Worm (Caenorhabditis elegans): ENCODE measurements around the gene sde-2.

- no peak for TF ChIP-seq pag-3 (tag; optimal IDR thresholded peaks at IDR 0.05; ENCODE audit: borderline replicate concordance)
- TF ChIP-seq K09A11.1 (tag; optimal IDR thresholded peaks at IDR 0.05; ENCODE audit: insufficient read depth), result no peak
- no peak for TF ChIP-seq fkh-10 (GFP tag; optimal IDR thresholded peaks at IDR 0.05)
- TF ChIP-seq pax-1 (tag; optimal IDR thresholded peaks at IDR 0.05), result no peak
- no peak for TF ChIP-seq ttx-3 (tag; optimal IDR thresholded peaks at IDR 0.05)
- no peak for TF ChIP-seq nhr-11 (tag; optimal IDR thresholded peaks at IDR 0.05)
- TF ChIP-seq K02D7.2 (tag; optimal IDR thresholded peaks at IDR 0.05), result no peak
- no peak for TF ChIP-seq ceh-9 (tag; optimal IDR thresholded peaks at IDR 0.05)
- TF ChIP-seq F13H6.1 (tag; optimal IDR thresholded peaks at IDR 0.05), result no peak
- no peak for TF ChIP-seq che-1 (tag; optimal IDR thresholded peaks at IDR 0.05)
Measured at ce11 chrV:13606651-13607242, 20.6 kb upstream of the sde-2 start, which contains the start of gene fmo-4.

All from whole organism, late embryonic.